Worm (Caenorhabditis elegans) whole organism, L2 larva: Measurements from ENCODE around the gene tir-1.

ENCODE experiments used
- C34F6.9 ChIP-seq: fragments of 150-350 bp; optimal IDR thresholded peaks from 2 replicates; lab custom pipeline; 2014; ENCODE audit warnings: missing biosample characterization, missing genetic modification characterization
- F13H6.1 ChIP-seq: sonication (generic microtip); optimal IDR thresholded peaks from 2 replicates; lab custom pipeline; 2016; ENCODE audit warnings: missing genetic modification characterization, missing compliant biosample characterization
- Y55F3AM.14 ChIP-seq: fragments of 200-800 bp; sonication (Bioruptor generic); optimal IDR thresholded peaks from 2 replicates; lab custom pipeline; 2018; ENCODE audit warnings: mild to moderate bottlenecking, missing genetic modification characterization, missing compliant biosample characterization
- ZK546.5 ChIP-seq: sonication (generic microtip); optimal IDR thresholded peaks from 2 replicates; lab custom pipeline; 2017; ENCODE audit warnings: missing biosample characterization, missing genetic modification characterization
- aly-2 ChIP-seq: fragments of 150-350 bp; optimal IDR thresholded peaks from 2 replicates; lab custom pipeline; 2014; ENCODE audit warnings: missing biosample characterization, missing genetic modification characterization
- ama-1 ChIP-seq: fragments of 150-350 bp; optimal IDR thresholded peaks from 2 replicates; lab custom pipeline; 2018; ENCODE audit warnings: inconsistent platforms
- blmp-1 ChIP-seq: sonication (generic microtip); optimal IDR thresholded peaks from 2 replicates; lab custom pipeline; 2017; ENCODE audit warnings: missing genetic modification characterization, mild to moderate bottlenecking, missing compliant biosample characterization, antibody characterized with exemption, moderate library complexity; ENCODE audit not compliant: insufficient read depth
- ceh-16 ChIP-seq: fragments of 150-350 bp; optimal IDR thresholded peaks from 2 replicates; lab custom pipeline; 2014; ENCODE audit warnings: missing biosample characterization, missing genetic modification characterization
- ceh-82 ChIP-seq: fragments of 150-350 bp; optimal IDR thresholded peaks from 2 replicates; lab custom pipeline; 2014; ENCODE audit warnings: missing biosample characterization, missing genetic modification characterization
- crh-2 ChIP-seq: sonication (generic microtip); optimal IDR thresholded peaks from 2 replicates; lab custom pipeline; 2017; ENCODE audit warnings: missing biosample characterization, missing genetic modification characterization
- dmd-4 ChIP-seq: sonication (generic microtip); optimal IDR thresholded peaks from 2 replicates; lab custom pipeline; 2017; ENCODE audit warnings: missing biosample characterization, missing genetic modification characterization
- egl-27 ChIP-seq: sonication (generic microtip); optimal IDR thresholded peaks from 3 replicates; lab custom pipeline; 2017; ENCODE audit warnings: missing biosample characterization, missing genetic modification reagents, missing genetic modification characterization
- elt-3 ChIP-seq: sonication (generic microtip); optimal IDR thresholded peaks from 2 replicates; lab custom pipeline; 2017; ENCODE audit warnings: missing biosample characterization, missing genetic modification characterization
- fos-1 ChIP-seq: fragments of 150-350 bp; optimal IDR thresholded peaks from 2 replicates; lab custom pipeline; 2014; ENCODE audit warnings: missing biosample characterization, missing genetic modification characterization
- gmeb-1 ChIP-seq: fragments of 150-350 bp; optimal IDR thresholded peaks from 2 replicates; lab custom pipeline; 2014; ENCODE audit warnings: missing biosample characterization, missing genetic modification characterization
- lin-11 ChIP-seq: fragments of 150-350 bp; sonication (generic microtip); optimal IDR thresholded peaks from 2 replicates; lab custom pipeline; 2014; ENCODE audit warnings: missing biosample characterization, missing genetic modification characterization, inconsistent platforms, mixed read lengths
- lin-13 ChIP-seq: fragments of 150-350 bp; optimal IDR thresholded peaks from 2 replicates; lab custom pipeline; 2014; ENCODE audit warnings: missing biosample characterization, missing genetic modification reagents, missing genetic modification characterization
- lin-39 ChIP-seq: fragments of 150-350 bp; optimal IDR thresholded peaks from 2 replicates; lab custom pipeline; 2014; ENCODE audit warnings: missing biosample characterization, missing genetic modification reagents, missing genetic modification characterization
- lsy-2 ChIP-seq, 2 experiments: fragments of 150-350 bp in 1 of 2; sonication (generic microtip) in 1 of 2; optimal IDR thresholded peaks; 2 replicates each; lab custom pipeline; 2014 to 2017; ENCODE audit warnings: missing biosample characterization in 2 of 2, missing genetic modification characterization in 2 of 2
- mab-5 ChIP-seq: fragments of 150-350 bp; optimal IDR thresholded peaks from 2 replicates; lab custom pipeline; 2014; ENCODE audit warnings: missing biosample characterization, missing genetic modification characterization
- mbf-1 ChIP-seq: sonication (generic microtip); optimal IDR thresholded peaks from 2 replicates; lab custom pipeline; 2017; ENCODE audit warnings: missing biosample characterization, missing genetic modification characterization
- nhr-11 ChIP-seq: fragments of 150-350 bp; optimal IDR thresholded peaks from 2 replicates; lab custom pipeline; 2014; ENCODE audit warnings: missing biosample characterization, missing genetic modification characterization
- nhr-12 ChIP-seq: fragments of 150-350 bp; optimal IDR thresholded peaks from 2 replicates; lab custom pipeline; 2014; ENCODE audit warnings: missing biosample characterization, missing genetic modification characterization
- nhr-129 ChIP-seq: fragments of 150-350 bp; optimal IDR thresholded peaks from 2 replicates; lab custom pipeline; 2014; ENCODE audit warnings: missing biosample characterization, missing genetic modification characterization
- nhr-21 ChIP-seq: fragments of 150-350 bp; optimal IDR thresholded peaks from 2 replicates; lab custom pipeline; 2014; ENCODE audit warnings: missing biosample characterization, missing genetic modification characterization
- nhr-23 ChIP-seq: fragments of 150-350 bp; optimal IDR thresholded peaks from 2 replicates; lab custom pipeline; 2014; ENCODE audit warnings: missing biosample characterization, missing genetic modification reagents, missing genetic modification characterization
- nhr-25 ChIP-seq: fragments of 150-350 bp; sonication (generic microtip); optimal IDR thresholded peaks from 3 replicates; lab custom pipeline; 2014; ENCODE audit warnings: missing biosample characterization, missing genetic modification characterization
- nhr-6 ChIP-seq: fragments of 150-350 bp; optimal IDR thresholded peaks from 2 replicates; lab custom pipeline; 2014; ENCODE audit warnings: missing biosample characterization, missing genetic modification characterization
- skn-1 ChIP-seq: sonication (generic microtip); optimal IDR thresholded peaks from 2 replicates; lab custom pipeline; 2017; ENCODE audit warnings: missing biosample characterization, missing genetic modification characterization
- sma-3 ChIP-seq: sonication (generic microtip); optimal IDR thresholded peaks from 2 replicates; lab custom pipeline; 2016; ENCODE audit warnings: missing genetic modification reagents, missing genetic modification characterization, missing compliant biosample characterization
- sma-9 ChIP-seq, 2 experiments: fragments of 150-350 bp in 1 of 2; sonication (generic microtip) in 1 of 2; optimal IDR thresholded peaks; 2 replicates each; lab custom pipeline; 2014 to 2016; ENCODE audit warnings: missing genetic modification characterization in 2 of 2, mild to moderate bottlenecking in 1 of 2, missing biosample characterization in 1 of 2, missing compliant biosample characterization in 1 of 2, missing genetic modification reagents in 1 of 2, moderate library complexity in 1 of 2
- snpc-4 ChIP-seq: fragments of 150-350 bp; optimal IDR thresholded peaks from 2 replicates; lab custom pipeline; 2014; ENCODE audit warnings: missing biosample characterization, missing genetic modification characterization
- unc-39 ChIP-seq: fragments of 150-350 bp; optimal IDR thresholded peaks from 2 replicates; lab custom pipeline; 2014; ENCODE audit warnings: missing biosample characterization, missing genetic modification characterization
- unc-62 ChIP-seq: fragments of 150-350 bp; optimal IDR thresholded peaks from 2 replicates; lab custom pipeline; 2014; ENCODE audit warnings: missing biosample characterization, missing genetic modification reagents, missing genetic modification characterization
- zag-1 ChIP-seq: fragments of 150-350 bp; optimal IDR thresholded peaks from 2 replicates; lab custom pipeline; 2014; ENCODE audit warnings: missing biosample characterization, missing genetic modification characterization
- ztf-1 ChIP-seq: fragments of 200-800 bp; sonication (Bioruptor generic); conservative IDR thresholded peaks from 2 replicates; pipeline ENCODE4 v1.3.6; 2022; ENCODE audit warnings: missing genetic modification characterization, missing compliant biosample characterization
- ztf-11 ChIP-seq: sonication (generic microtip); optimal IDR thresholded peaks from 2 replicates; lab custom pipeline; 2017; ENCODE audit warnings: missing biosample characterization, missing genetic modification characterization
- ztf-4 ChIP-seq: fragments of 150-350 bp; optimal IDR thresholded peaks from 2 replicates; lab custom pipeline; 2014; ENCODE audit warnings: missing biosample characterization, missing genetic modification characterization

Gene tir-1

ce11 chrIII:3875608-3876007 lies 25.8 kb downstream of the tir-1 start:
- TF ChIP-seq fos-1 (tag; lab: Kevin White, UChicago) (no peak), sma-9 (GFP tag; optimal IDR thresholded peaks at IDR 0.05; lab: Kevin White, UChicago) (peak; percentile 86), sma-9 (tag; optimal IDR thresholded peaks at IDR 0.05; lab: Kevin White, UChicago) (no peak), blmp-1 (tag; lab: Kevin White, UChicago) (no peak), snpc-4 (no peak), mbf-1 (no peak), nhr-21 (tag; lab: Kevin White, UChicago) (peak; percentile 29), nhr-11 (tag; lab: Kevin White, UChicago) (no peak), nhr-6 (tag; lab: Kevin White, UChicago) (peak; percentile 53), lin-39 (tag; lab: Kevin White, UChicago) (no peak), ama-1 (no peak), ztf-4 (tag; lab: Kevin White, UChicago) (no peak), nhr-129 (tag; lab: Kevin White, UChicago) (peak; percentile 36), unc-62 (GFP tag; lab: Kevin White, UChicago) (no peak), ceh-82 (tag; lab: Kevin White, UChicago) (no peak), elt-3 (tag; lab: Kevin White, UChicago) (no peak), egl-27 (tag; lab: Kevin White, UChicago) (no peak), lin-11 (tag; lab: Kevin White, UChicago) (no peak), lin-13 (GFP tag; lab: Kevin White, UChicago) (no peak), Y55F3AM.14 (GFP tag; lab: Kevin White, UChicago) (no peak), lsy-2 (tag; optimal IDR thresholded peaks at IDR 0.05; lab: Kevin White, UChicago) (peak in 1 of 2 experiments; percentile 15), unc-39 (tag; lab: Kevin White, UChicago) (no peak), ztf-1 (no peak), nhr-25 (peak; percentile 85), mab-5 (no peak), zag-1 (no peak), sma-3 (GFP tag; lab: Kevin White, UChicago) (peak; percentile 54), crh-2 (peak; percentile 48), gmeb-1 (tag; lab: Kevin White, UChicago) (no peak), C34F6.9 (tag; lab: Kevin White, UChicago) (no peak)

ce11 chrIII:3874895-3875294 lies 26.5 kb downstream of the tir-1 start:
- TF ChIP-seq nhr-23 (no peak), crh-2 (peak; percentile 79), mab-5 (no peak), sma-9 (GFP tag; optimal IDR thresholded peaks at IDR 0.05; lab: Kevin White, UChicago) (peak; percentile 33), sma-9 (tag; optimal IDR thresholded peaks at IDR 0.05; lab: Kevin White, UChicago) (no peak)

- peak; percentile 53 for TF ChIP-seq nhr-129 (tag; lab: Kevin White, UChicago)
- TF ChIP-seq ZK546.5, result no peak
- TF ChIP-seq, all 48 proteins: peak for 1
These were observed 26.9 kb downstream of the tir-1 start for ce11 chrIII:3874492-3874891.

- TF ChIP-seq lsy-2 (tag; optimal IDR thresholded peaks at IDR 0.05; lab: Kevin White, UChicago) (peak; percentile 10 to 24), ztf-1 (0 out of 2 replicates have a peak, but pooled peaks have one; percentile 70), nhr-129 (tag; lab: Kevin White, UChicago) (peak; percentile 62), sma-9 (GFP tag; optimal IDR thresholded peaks at IDR 0.05; lab: Kevin White, UChicago) (peak; percentile 29), sma-9 (tag; optimal IDR thresholded peaks at IDR 0.05; lab: Kevin White, UChicago) (no peak), Y55F3AM.14 (GFP tag; lab: Kevin White, UChicago) (no peak), ceh-16 (tag; lab: Kevin White, UChicago) (no peak), nhr-12 (tag; lab: Kevin White, UChicago) (no peak), unc-39 (tag; lab: Kevin White, UChicago) (no peak), ztf-11 (tag; lab: Kevin White, UChicago) (no peak), lin-11 (tag; lab: Kevin White, UChicago) (no peak), fos-1 (tag; lab: Kevin White, UChicago) (peak; percentile 54), aly-2 (tag; lab: Kevin White, UChicago) (no peak), zag-1 (no peak), nhr-21 (tag; lab: Kevin White, UChicago) (no peak), egl-27 (tag; lab: Kevin White, UChicago) (no peak), skn-1 (tag; lab: Kevin White, UChicago) (no peak), dmd-4 (tag; lab: Kevin White, UChicago) (no peak), F13H6.1 (tag; lab: Kevin White, UChicago) (peak; percentile 58)
These were observed 28.0 kb downstream of the tir-1 start for ce11 chrIII:3873424-3873823.
